Worm (Caenorhabditis elegans): Measurements from ENCODE around the gene srv-3.

DNA sequence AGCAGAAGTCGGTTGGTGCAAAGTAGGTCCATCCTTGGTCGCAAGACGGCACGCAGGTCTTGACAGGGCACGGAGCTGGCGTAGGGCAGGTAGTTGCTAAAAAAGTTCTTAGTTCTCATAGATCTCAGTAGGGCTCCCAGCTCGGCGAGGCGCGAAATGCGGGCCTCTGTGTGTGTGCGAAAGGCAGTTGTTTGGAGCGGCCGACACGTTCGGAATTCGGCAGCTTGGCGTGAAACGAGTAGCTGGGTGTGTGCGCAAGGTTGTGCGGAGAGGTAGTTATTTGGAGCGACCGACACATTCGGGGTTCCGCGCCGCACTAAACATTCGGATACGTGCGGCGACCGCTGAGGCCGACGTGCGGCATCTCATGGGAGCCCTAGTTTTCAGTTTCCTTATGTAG is 44.1 kb upstream of the srv-3 start:
- TF ChIP-seq elt-1 (tag; optimal IDR thresholded peaks at IDR 0.05) (no peak), fos-1 (tag; optimal IDR thresholded peaks at IDR 0.05) (no peak), ztf-11 (tag; optimal IDR thresholded peaks at IDR 0.05) (no peak), nhr-25 (tag; optimal IDR thresholded peaks at IDR 0.05) (no peak), ama-1 (optimal IDR thresholded peaks at IDR 0.05) (no peak), mdl-1 (tag; optimal IDR thresholded peaks at IDR 0.05) (no peak), R02D3.7 (tag; optimal IDR thresholded peaks at IDR 0.05) (no peak), lin-13 (GFP tag; optimal IDR thresholded peaks at IDR 0.05) (no peak)
